Worm (Caenorhabditis elegans) whole organism, L1 larva: ENCODE measurements around the gene pals-24.
"Not testable (repeated sequence)": the region's sequence is repeated elsewhere in the genome, so short reads cannot be mapped to it uniquely, and the experiment has no call there.

Experiments
- C16A3.4 ChIP-seq: fragments of 150-350 bp; optimal IDR thresholded peaks from 2 replicates; lab custom pipeline; 2014; ENCODE audit warnings: missing biosample characterization, missing genetic modification characterization
- F16B12.6 ChIP-seq: fragments of 150-350 bp; optimal IDR thresholded peaks from 2 replicates; lab custom pipeline; 2014; ENCODE audit warnings: missing biosample characterization, missing genetic modification characterization
- alr-1 ChIP-seq: fragments of 200-800 bp; sonication (Bioruptor generic); optimal IDR thresholded peaks from 2 replicates; lab custom pipeline; 2018; ENCODE audit warnings: borderline replicate concordance, mild to moderate bottlenecking, missing genetic modification characterization, missing compliant biosample characterization
- blmp-1 ChIP-seq: fragments of 150-350 bp; optimal IDR thresholded peaks from 2 replicates; lab custom pipeline; 2014; ENCODE audit warnings: missing biosample characterization, missing genetic modification characterization
- ceh-63 ChIP-seq: fragments of 200-800 bp; sonication (Bioruptor generic); optimal IDR thresholded peaks from 2 replicates; lab custom pipeline; 2018; ENCODE audit warnings: mild to moderate bottlenecking, missing genetic modification characterization, missing compliant biosample characterization
- ceh-82 ChIP-seq, 3 experiments: fragments of 150-350 bp in 1 of 3; sonication (generic microtip) in 2 of 3; optimal IDR thresholded peaks; 2 replicates each; lab custom pipeline; 2014 to 2017; ENCODE audit warnings: missing biosample characterization in 3 of 3, missing genetic modification characterization in 3 of 3
- ceh-88 ChIP-seq: fragments of 200-800 bp; sonication (Bioruptor generic); IDR thresholded peaks from 2 replicates; pipeline ENCODE4 v1.3.6; 2022; ENCODE audit warnings: missing genetic modification characterization, missing compliant biosample characterization
- dsc-1 ChIP-seq: sonication (generic microtip); optimal IDR thresholded peaks from 2 replicates; lab custom pipeline; 2016; ENCODE audit warnings: mild to moderate bottlenecking, missing genetic modification characterization, missing compliant biosample characterization
- efl-1 ChIP-seq, 4 experiments: fragments of 150-350 bp; optimal IDR thresholded peaks in 3 of 4; peaks in 1 of 4; 1 replicate in 1 of 4; 2 replicates in 3 of 4; lab custom pipeline; 2014; ENCODE audit warnings: missing biosample characterization in 2 of 4, missing genetic modification characterization in 2 of 4, missing genetic modification reagents in 2 of 4
- egl-13 ChIP-seq: sonication (generic microtip); optimal IDR thresholded peaks from 2 replicates; lab custom pipeline; 2016; ENCODE audit warnings: missing genotype, missing genetic modification reagents, missing genetic modification characterization, missing compliant biosample characterization
- elt-2 ChIP-seq: sonication (generic microtip); optimal IDR thresholded peaks from 2 replicates; lab custom pipeline; 2016; ENCODE audit warnings: missing genetic modification characterization, mild to moderate bottlenecking, inconsistent platforms, missing compliant biosample characterization, missing genetic modification reagents
- ets-5 ChIP-seq: fragments of 200-800 bp; sonication (Bioruptor generic); IDR thresholded peaks from 2 replicates; pipeline ENCODE4 v1.3.6; 2022; ENCODE audit warnings: missing genetic modification characterization, missing compliant biosample characterization
- fkh-10 ChIP-seq: sonication (generic microtip); optimal IDR thresholded peaks from 2 replicates; lab custom pipeline; 2017; ENCODE audit warnings: missing biosample characterization, missing genetic modification reagents, missing genetic modification characterization
- fkh-8 ChIP-seq: sonication (generic microtip); optimal IDR thresholded peaks from 2 replicates; lab custom pipeline; 2016; ENCODE audit warnings: mild to moderate bottlenecking, missing genetic modification characterization, missing compliant biosample characterization
- hlh-17 ChIP-seq: fragments of 200-800 bp; sonication (Bioruptor generic); optimal IDR thresholded peaks from 2 replicates; lab custom pipeline; 2018; ENCODE audit warnings: missing genetic modification characterization, mild to moderate bottlenecking, missing compliant biosample characterization, moderate library complexity, borderline replicate concordance
- hpl-2 ChIP-seq: fragments of 150-350 bp; optimal IDR thresholded peaks from 2 replicates; lab custom pipeline; 2014; ENCODE audit warnings: missing biosample characterization, missing genetic modification reagents, missing genetic modification characterization
- irx-1 ChIP-seq: sonication (generic microtip); optimal IDR thresholded peaks from 2 replicates; lab custom pipeline; 2016; ENCODE audit warnings: missing genetic modification characterization, missing compliant biosample characterization
- jun-1 ChIP-seq: fragments of 150-350 bp; optimal IDR thresholded peaks from 2 replicates; lab custom pipeline; 2014; ENCODE audit warnings: missing biosample characterization, missing genetic modification reagents, missing genetic modification characterization
- lin-13 ChIP-seq: fragments of 150-350 bp; optimal IDR thresholded peaks from 2 replicates; lab custom pipeline; 2014; ENCODE audit warnings: missing biosample characterization, missing genetic modification reagents, missing genetic modification characterization
- lin-14 ChIP-seq: fragments of 200-800 bp; sonication (Bioruptor generic); optimal IDR thresholded peaks from 2 replicates; lab custom pipeline; 2018; ENCODE audit warnings: mild to moderate bottlenecking, missing genetic modification characterization, moderate library complexity, missing compliant biosample characterization
- lin-15B ChIP-seq: fragments of 150-350 bp; sonication (generic microtip); optimal IDR thresholded peaks from 3 replicates; lab custom pipeline; 2014; ENCODE audit warnings: missing biosample characterization, missing genetic modification characterization
- lin-35 ChIP-seq, 2 experiments: fragments of 150-350 bp; optimal IDR thresholded peaks; 2 replicates each; lab custom pipeline; 2014; ENCODE audit warnings: missing biosample characterization in 2 of 2, missing genetic modification characterization in 2 of 2, missing genetic modification reagents in 2 of 2
- lin-39 ChIP-seq: fragments of 150-350 bp; optimal IDR thresholded peaks from 2 replicates; lab custom pipeline; 2014; ENCODE audit warnings: missing biosample characterization, missing genetic modification reagents, missing genetic modification characterization
- lir-3 ChIP-seq: sonication (generic microtip); optimal IDR thresholded peaks from 2 replicates; lab custom pipeline; 2016; ENCODE audit warnings: mild to moderate bottlenecking, missing genetic modification characterization, moderate library complexity, missing compliant biosample characterization; ENCODE audit not compliant: poor library complexity
- mab-9 ChIP-seq: fragments of 200-800 bp; sonication (Bioruptor generic); IDR thresholded peaks from 2 replicates; pipeline ENCODE4 v1.3.6; 2022; ENCODE audit warnings: missing genetic modification reagents, missing genetic modification characterization, missing compliant biosample characterization
- mep-1 ChIP-seq: fragments of 150-350 bp; optimal IDR thresholded peaks from 2 replicates; lab custom pipeline; 2014; ENCODE audit warnings: missing biosample characterization, missing genetic modification characterization
- nhr-11 ChIP-seq: fragments of 150-350 bp; optimal IDR thresholded peaks from 2 replicates; lab custom pipeline; 2014; ENCODE audit warnings: missing biosample characterization, missing genetic modification characterization
- nhr-19 ChIP-seq: fragments of 200-800 bp; sonication (Bioruptor generic); conservative IDR thresholded peaks from 2 replicates; pipeline ENCODE4 v1.3.6; 2022; ENCODE audit warnings: missing genetic modification characterization, missing compliant biosample characterization
- nhr-20 ChIP-seq: sonication (generic microtip); optimal IDR thresholded peaks from 2 replicates; lab custom pipeline; 2016; ENCODE audit warnings: mild to moderate bottlenecking, missing genetic modification characterization, missing compliant biosample characterization
- nhr-71 ChIP-seq: sonication (generic microtip); optimal IDR thresholded peaks from 2 replicates; lab custom pipeline; 2016; ENCODE audit warnings: mild to moderate bottlenecking, missing genetic modification characterization, moderate library complexity, missing compliant biosample characterization
- nhr-76 ChIP-seq: sonication (generic microtip); optimal IDR thresholded peaks from 2 replicates; lab custom pipeline; 2017; ENCODE audit warnings: missing biosample characterization, missing genetic modification characterization
- nhr-77 ChIP-seq: fragments of 150-350 bp; optimal IDR thresholded peaks from 2 replicates; lab custom pipeline; 2014; ENCODE audit warnings: missing biosample characterization, missing genetic modification characterization
- nhr-85 ChIP-seq: sonication (generic microtip); peaks from one replicate; lab custom pipeline; 2016; ENCODE audit warnings: missing genetic modification characterization, inconsistent platforms, missing compliant biosample characterization
- rnt-1 ChIP-seq: sonication (generic microtip); optimal IDR thresholded peaks from 2 replicates; lab custom pipeline; 2016; ENCODE audit warnings: mild to moderate bottlenecking, missing genetic modification characterization, moderate library complexity, missing compliant biosample characterization
- snpc-4 ChIP-seq: fragments of 150-350 bp; optimal IDR thresholded peaks from 2 replicates; lab custom pipeline; 2014; ENCODE audit warnings: missing biosample characterization, missing genetic modification characterization
- snu-23 ChIP-seq: sonication (generic microtip); optimal IDR thresholded peaks from 2 replicates; lab custom pipeline; 2016; ENCODE audit warnings: missing genetic modification characterization, missing compliant biosample characterization
- swsn-7 ChIP-seq: sonication (generic microtip); optimal IDR thresholded peaks from 2 replicates; lab custom pipeline; 2016; ENCODE audit warnings: missing genetic modification characterization, missing compliant biosample characterization
- tbx-2 ChIP-seq: sonication (generic microtip); optimal IDR thresholded peaks from 2 replicates; lab custom pipeline; 2016; ENCODE audit warnings: missing genetic modification characterization, missing compliant biosample characterization
- unc-62 ChIP-seq: fragments of 150-350 bp; optimal IDR thresholded peaks from 2 replicates; lab custom pipeline; 2014; ENCODE audit warnings: missing biosample characterization, missing genetic modification reagents, missing genetic modification characterization
- unc-86 ChIP-seq: sonication (generic microtip); optimal IDR thresholded peaks from 2 replicates; lab custom pipeline; 2016; ENCODE audit warnings: missing genetic modification characterization, missing compliant biosample characterization
- vab-15 ChIP-seq: sonication (generic microtip); optimal IDR thresholded peaks from 2 replicates; lab custom pipeline; 2017; ENCODE audit warnings: missing genotype, mild to moderate bottlenecking, missing genetic modification characterization, missing compliant biosample characterization
- zip-4 ChIP-seq: fragments of 200-800 bp; sonication (Bioruptor generic); optimal IDR thresholded peaks from 2 replicates; lab custom pipeline; 2018; ENCODE audit warnings: mild to moderate bottlenecking, missing genetic modification characterization, moderate library complexity, missing compliant biosample characterization
- ztf-11 ChIP-seq, 2 experiments: sonication (generic microtip); optimal IDR thresholded peaks; 2 replicates each; lab custom pipeline; 2016 to 2017; ENCODE audit warnings: missing genetic modification characterization in 2 of 2, missing biosample characterization in 1 of 2, missing compliant biosample characterization in 1 of 2

pals-24 gene

ce11 chrIII:117857-118256 lies 2.4 kb upstream of the pals-24 start:
- TF ChIP-seq F16B12.6 (tag; lab: Kevin White, UChicago) = no peak
- no peak for TF ChIP-seq nhr-77
- no peak for TF ChIP-seq snu-23
- no peak for TF ChIP-seq lin-14 (GFP tag; lab: Kevin White, UChicago)
- TF ChIP-seq ceh-88 (GFP tag; lab: Robert Waterston, UW) = no peak

- not testable (repeated sequence) for TF ChIP-seq nhr-11 (tag; lab: Kevin White, UChicago); fkh-10 (GFP tag; lab: Kevin White, UChicago); ztf-11 (tag; optimal IDR thresholded peaks at IDR 0.05; lab: Kevin White, UChicago)
These were observed 1.8 kb downstream of the pals-24 start, which contains the start of gene C29F9.12 for ce11 chrIII:121983-122449. Gene C29F9.12 (minus strand): TSS chrIII:122033.

- TF ChIP-seq alr-1 (tag; lab: Kevin White, UChicago) = no peak
These were observed 4.2 kb downstream of the pals-24 start, which contains the start of gene pals-23 for ce11 chrIII:124478-124877. Gene pals-23 (plus strand): TSS chrIII:124778.

- no peak for TF ChIP-seq ets-5 (GFP tag; lab: Robert Waterston, UW)
- TF ChIP-seq elt-2 = peak; percentile 23
These were observed 10.4 kb downstream of the pals-24 start, which contains the start of the genes nhr-280 and C29F9.2 for ce11 chrIII:130650-131049. Gene nhr-280 (minus strand): TSS chrIII:130750. Gene C29F9.2 (plus strand): TSS chrIII:130947.

ce11 chrIII:131627-132026 lies 11.4 kb downstream of the pals-24 start:
- peak; percentile 61 for TF ChIP-seq lin-15B (tag; lab: Kevin White, UChicago)
- peak; percentile 42 for TF ChIP-seq blmp-1
- peak; percentile 79 for TF ChIP-seq mep-1
- TF ChIP-seq ceh-82 (tag; optimal IDR thresholded peaks at IDR 0.05; lab: Kevin White, UChicago) = peak in 2 of 3 experiments; percentile 2 to 70
- TF ChIP-seq nhr-76 = no peak
- TF ChIP-seq efl-1 (optimal IDR thresholded peaks at IDR 0.05; lab: Kevin White, UChicago) = peak; percentile 65 to 67
- peak; percentile 64 to 94 for TF ChIP-seq efl-1 (GFP tag; optimal IDR thresholded peaks at IDR 0.05 in 1 of 2; lab: Kevin White, UChicago)
- TF ChIP-seq ceh-63 = no peak
- peak; percentile 15 for TF ChIP-seq unc-86
- peak; percentile 71 for TF ChIP-seq nhr-85 (tag; lab: Kevin White, UChicago)
- peak; percentile 56 for TF ChIP-seq fkh-8 (tag; lab: Kevin White, UChicago)
- TF ChIP-seq dsc-1 (tag; lab: Kevin White, UChicago) = peak; percentile 37
- TF ChIP-seq lin-35 (GFP tag; optimal IDR thresholded peaks at IDR 0.05; lab: Kevin White, UChicago) = peak; percentile 68 to 72
- no peak for TF ChIP-seq egl-13
- TF ChIP-seq nhr-20 = peak; percentile 37
- peak; percentile 89 for TF ChIP-seq vab-15 (tag; lab: Kevin White, UChicago)
- TF ChIP-seq F16B12.6 (tag; lab: Kevin White, UChicago) = peak; percentile 60
- peak; percentile 9 for TF ChIP-seq irx-1
- TF ChIP-seq jun-1 (tag; lab: Kevin White, UChicago) = no peak
- peak; percentile 61 for TF ChIP-seq nhr-71 (tag; lab: Kevin White, UChicago)
- TF ChIP-seq lin-13 = peak; percentile 53
- peak; percentile 9 for TF ChIP-seq tbx-2 (tag; lab: Kevin White, UChicago)
- TF ChIP-seq hpl-2 (GFP tag; lab: Kevin White, UChicago) = no peak
- no peak for TF ChIP-seq zip-4 (GFP tag; lab: Kevin White, UChicago)
- TF ChIP-seq lir-3 (tag; lab: Kevin White, UChicago) = peak; percentile 34
- TF ChIP-seq elt-2 = peak; percentile 1
- peak; percentile 16 for TF ChIP-seq snpc-4 (tag; lab: Kevin White, UChicago)
- no peak for TF ChIP-seq unc-62 (GFP tag; lab: Kevin White, UChicago)
- peak; percentile 77 for TF ChIP-seq lin-14 (GFP tag; lab: Kevin White, UChicago)
- TF ChIP-seq fkh-10 (GFP tag; lab: Kevin White, UChicago) = no peak
- TF ChIP-seq C16A3.4 (tag; lab: Kevin White, UChicago) = peak; percentile 71
- TF ChIP-seq lin-39 (tag; lab: Kevin White, UChicago) = no peak
- peak; percentile 15; the same call in 1 of the 2 replicates for TF ChIP-seq nhr-19 (GFP tag; lab: Robert Waterston, UW)
- no peak for TF ChIP-seq mab-9
- TF ChIP-seq hlh-17 (GFP tag; lab: Kevin White, UChicago) = no peak
- peak; percentile 50 for TF ChIP-seq swsn-7 (tag; lab: Kevin White, UChicago)
- TF ChIP-seq rnt-1 (tag; lab: Kevin White, UChicago) = peak; percentile 42
